Fruit fly (Drosophila melanogaster): ENCODE measurements around the gene CG9541.

The CG9541 gene

dm6 chr2L:8943110-8943509 is 32.1 kb downstream of the CG9541 start, which contains the start of gene CG9515 (continued):
- TF ChIP-seq sc (optimal IDR thresholded peaks at IDR 0.05) (no peak), sc (GFP tag; optimal IDR thresholded peaks at IDR 0.05) (no peak), unc-4 (GFP tag; IDR thresholded peaks at IDR 0.05; ENCODE audit: partially characterized antibody) (peak; percentile 71), bab2 (GFP tag; optimal IDR thresholded peaks at IDR 0.05) (no peak), CG3163 (GFP tag; optimal IDR thresholded peaks at IDR 0.05) (no peak), Sin3A (optimal IDR thresholded peaks at IDR 0.05) (no peak), CG14710 (tag; optimal IDR thresholded peaks at IDR 0.05) (peak; percentile 45), Rx (GFP tag; IDR thresholded peaks at IDR 0.05) (no peak), CG11247 (GFP tag; IDR thresholded peaks at IDR 0.05) (no peak), CG1832 (GFP tag; optimal IDR thresholded peaks at IDR 0.05) (no peak), CG31224 (GFP tag; IDR thresholded peaks at IDR 0.05) (no peak), CG1602 (GFP tag; optimal IDR thresholded peaks at IDR 0.05) (no peak), CG32767 (GFP tag; IDR thresholded peaks at IDR 0.05) (no peak), Max (GFP tag; optimal IDR thresholded peaks at IDR 0.05) (peak; percentile 55), pnt (GFP tag; optimal IDR thresholded peaks at IDR 0.05) (no peak), slp2 (GFP tag; optimal IDR thresholded peaks at IDR 0.05) (no peak), CG14965 (GFP tag; optimal IDR thresholded peaks at IDR 0.05; ENCODE audit: borderline replicate concordance) (no peak), bbx (GFP tag; IDR thresholded peaks at IDR 0.05; ENCODE audit: partially characterized antibody) (peak; percentile 88), CG13296 (GFP tag; optimal IDR thresholded peaks at IDR 0.05) (no peak), Meics (GFP tag; optimal IDR thresholded peaks at IDR 0.05) (no peak), pum (GFP tag; optimal IDR thresholded peaks at IDR 0.05) (no peak), CG14667 (GFP tag; IDR thresholded peaks at IDR 0.05) (no peak), jing (GFP tag; optimal IDR thresholded peaks at IDR 0.05) (no peak), vnd (GFP tag; IDR thresholded peaks at IDR 0.05; ENCODE audit: partially characterized antibody) (peak; percentile 69), grau (tag; optimal IDR thresholded peaks at IDR 0.05) (peak; percentile 21), tna (GFP tag; IDR thresholded peaks at IDR 0.05; ENCODE audit: partially characterized antibody) (peak; percentile 90), Camta (GFP tag; optimal IDR thresholded peaks at IDR 0.05) (no peak), CTCF (GFP tag; optimal IDR thresholded peaks at IDR 0.05) (peak; percentile 31), CG4282 (GFP tag; optimal IDR thresholded peaks at IDR 0.05) (no peak), CG15073 (GFP tag; optimal IDR thresholded peaks at IDR 0.05) (no peak), ap (GFP tag; IDR thresholded peaks at IDR 0.05) (no peak), Jarid2 (GFP tag; optimal IDR thresholded peaks at IDR 0.05) (no peak), ham (GFP tag; IDR thresholded peaks at IDR 0.05) (no peak), repo (GFP tag; optimal IDR thresholded peaks at IDR 0.05) (no peak), CG2889 (GFP tag; IDR thresholded peaks at IDR 0.05) (no peak), Dip3 (GFP tag; optimal IDR thresholded peaks at IDR 0.05) (no peak), zen (tag; optimal IDR thresholded peaks at IDR 0.05) (peak; percentile 49), Six4 (GFP tag; optimal IDR thresholded peaks at IDR 0.05) (no peak), Fer2 (tag; optimal IDR thresholded peaks at IDR 0.05) (no peak), Dek (tag; optimal IDR thresholded peaks at IDR 0.05) (no peak), dm (GFP tag; optimal IDR thresholded peaks at IDR 0.05) (peak; percentile 80), CG17359 (tag; optimal IDR thresholded peaks at IDR 0.05) (no peak), Hr78 (GFP tag; optimal IDR thresholded peaks at IDR 0.05) (no peak), Tbp (GFP tag; optimal IDR thresholded peaks at IDR 0.05) (no peak), nmo (GFP tag; optimal IDR thresholded peaks at IDR 0.05) (peak; percentile 34), D (optimal IDR thresholded peaks at IDR 0.05) (no peak), D (GFP tag; optimal IDR thresholded peaks at IDR 0.05) (no peak), Hr39 (optimal IDR thresholded peaks at IDR 0.05) (no peak), esg (GFP tag; conservative IDR thresholded peaks at IDR 0.05) (no peak), Mes4 (GFP tag; optimal IDR thresholded peaks at IDR 0.05) (no peak), gro (GFP tag; optimal IDR thresholded peaks at IDR 0.05) (no peak), ci (GFP tag; IDR thresholded peaks at IDR 0.05) (no peak; the same call in 2 of the 3 replicates), CG11696 (GFP tag; IDR thresholded peaks at IDR 0.05) (no peak)

Data from whole organism, embryonic.